Worm (Caenorhabditis elegans) whole organism, L2 larva: ENCODE data around the gene uig-1.

ENCODE experiments used
- nhr-25 ChIP-seq: fragments of 150-350 bp; sonication (generic microtip); optimal IDR thresholded peaks from 3 replicates; lab custom pipeline; 2014; ENCODE audit warnings: missing biosample characterization, missing genetic modification characterization
- snpc-4 ChIP-seq: fragments of 150-350 bp; optimal IDR thresholded peaks from 2 replicates; lab custom pipeline; 2014; ENCODE audit warnings: missing biosample characterization, missing genetic modification characterization
- unc-62 ChIP-seq: fragments of 150-350 bp; optimal IDR thresholded peaks from 2 replicates; lab custom pipeline; 2014; ENCODE audit warnings: missing biosample characterization, missing genetic modification reagents, missing genetic modification characterization

- no peak for TF ChIP-seq nhr-25
- no peak for TF ChIP-seq snpc-4
- no peak for TF ChIP-seq unc-62 (GFP tag; lab: Kevin White, UChicago)
Observed at ce11 chrV:13236507-13236906, 59.3 kb downstream of the uig-1 start, which contains the start of gene dmd-10.
